Worm (Caenorhabditis elegans) whole organism, L4 larva: Measurements from ENCODE around the gene tmem-17.
A peak's percentile ranks its signal among the peaks of the same experiment; 100 is the strongest.

Source experiments
- ceh-62 ChIP-seq: sonication (generic microtip); optimal IDR thresholded peaks from 2 replicates; lab custom pipeline; 2017; ENCODE audit warnings: missing biosample characterization, missing genetic modification characterization
- dpl-1 ChIP-seq: fragments of 150-350 bp; optimal IDR thresholded peaks from 2 replicates; lab custom pipeline; 2014; ENCODE audit warnings: missing biosample characterization, missing genetic modification reagents, missing genetic modification characterization
- egl-27 ChIP-seq: sonication (generic microtip); optimal IDR thresholded peaks from 3 replicates; lab custom pipeline; 2017; ENCODE audit warnings: missing biosample characterization, missing genetic modification reagents, missing genetic modification characterization
- hlh-30 ChIP-seq: sonication (generic microtip); optimal IDR thresholded peaks from 2 replicates; lab custom pipeline; 2017; ENCODE audit warnings: antibody characterized with exemption, mild to moderate bottlenecking, missing genetic modification characterization, missing compliant biosample characterization; ENCODE audit not compliant: insufficient read depth
- jun-1 ChIP-seq: fragments of 150-350 bp; optimal IDR thresholded peaks from 2 replicates; lab custom pipeline; 2014; ENCODE audit warnings: missing biosample characterization, missing genetic modification reagents, missing genetic modification characterization
- lin-15B ChIP-seq: fragments of 150-350 bp; sonication (generic microtip); optimal IDR thresholded peaks from 3 replicates; lab custom pipeline; 2014; ENCODE audit warnings: missing biosample characterization, missing genetic modification characterization
- lin-29 ChIP-seq: fragments of 200-800 bp; sonication (Bioruptor generic); IDR thresholded peaks from 2 replicates; pipeline ENCODE4 v1.3.6; 2022; ENCODE audit warnings: missing genetic modification reagents, missing genetic modification characterization, missing compliant biosample characterization
- madf-5 ChIP-seq, 2 experiments: fragments of 200-800 bp; sonication (Bioruptor generic); IDR thresholded peaks; 2 replicates each; pipeline ENCODE4 v1.3.6; 2022; ENCODE audit warnings: missing compliant biosample characterization in 2 of 2, missing genetic modification characterization in 2 of 2
- nhr-28 ChIP-seq: fragments of 150-350 bp; optimal IDR thresholded peaks from 2 replicates; lab custom pipeline; 2014; ENCODE audit warnings: missing biosample characterization, missing genetic modification characterization
- nhr-48 ChIP-seq: sonication (generic microtip); optimal IDR thresholded peaks from 2 replicates; lab custom pipeline; 2016; ENCODE audit warnings: mild to moderate bottlenecking, missing genetic modification characterization, missing compliant biosample characterization
- nhr-6 ChIP-seq: fragments of 150-350 bp; optimal IDR thresholded peaks from 2 replicates; lab custom pipeline; 2014; ENCODE audit warnings: missing biosample characterization, missing genetic modification characterization
- nhr-76 ChIP-seq: fragments of 150-350 bp; optimal IDR thresholded peaks from 2 replicates; lab custom pipeline; 2014; ENCODE audit warnings: missing biosample characterization, missing genetic modification characterization
- pqm-1 ChIP-seq: sonication (generic microtip); optimal IDR thresholded peaks from 2 replicates; lab custom pipeline; 2017; ENCODE audit warnings: missing biosample characterization, missing genetic modification characterization
- snpc-4 ChIP-seq: fragments of 150-350 bp; optimal IDR thresholded peaks from 2 replicates; lab custom pipeline; 2014; ENCODE audit warnings: missing biosample characterization, missing genetic modification characterization

DNA sequence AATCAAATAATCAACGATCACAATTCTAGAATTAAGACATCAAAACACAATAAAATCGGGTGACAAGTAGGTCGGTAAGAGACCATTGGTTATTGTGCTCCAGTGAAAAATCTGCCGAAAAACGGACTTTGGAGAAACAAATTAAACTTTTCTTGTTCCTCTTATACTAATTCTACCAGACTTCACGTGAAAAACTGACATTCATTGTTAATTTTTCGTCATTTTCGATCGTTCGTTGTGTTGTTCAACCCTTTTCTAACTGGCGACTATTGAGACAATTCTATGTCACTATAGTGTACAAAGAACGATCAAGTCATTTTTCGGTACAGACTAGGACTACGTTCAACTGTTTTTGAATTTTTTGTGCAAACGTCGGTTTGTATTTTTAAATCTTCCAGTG is 50.4 kb downstream of the tmem-17 start:
- no peak for TF ChIP-seq lin-15B (tag; lab: Kevin White, UChicago)
- TF ChIP-seq lin-29, result no peak
- no peak for TF ChIP-seq madf-5 (GFP tag; IDR thresholded peaks at IDR 0.05; lab: Robert Waterston, UW)
- no peak for TF ChIP-seq egl-27 (tag; lab: Kevin White, UChicago)
- no peak for TF ChIP-seq snpc-4
- TF ChIP-seq jun-1, result no peak
- TF ChIP-seq nhr-48 (tag; lab: Kevin White, UChicago), result peak; percentile 41
- TF ChIP-seq dpl-1, result no peak
- TF ChIP-seq nhr-28 (tag; lab: Kevin White, UChicago), result peak; percentile 63
- TF ChIP-seq nhr-6 (tag; lab: Kevin White, UChicago), result no peak
- peak; percentile 37 for TF ChIP-seq hlh-30
- TF ChIP-seq ceh-62 (tag; lab: Kevin White, UChicago), result no peak
- TF ChIP-seq pqm-1 (tag; lab: Kevin White, UChicago), result peak; percentile 12
- no peak for TF ChIP-seq nhr-76 (tag; lab: Kevin White, UChicago)
